Fruit fly (Drosophila melanogaster) whole organism, embryonic: ENCODE measurements around the gene Ltn1.

Experiments used
- Ada2b ChIP-seq: fragments of 200-800 bp; sonication (Bioruptor generic); IDR thresholded peaks from 2 replicates; pipeline ENCODE4 v1.3.6; 2022; ENCODE audit warnings: missing biosample characterization, missing genetic modification characterization
- Adf1 ChIP-seq: fragments of 200-800 bp; sonication (Bioruptor generic); IDR thresholded peaks from 2 replicates; pipeline ENCODE4 v1.3.6; 2022; ENCODE audit warnings: missing biosample characterization, missing genetic modification characterization
- Bdp1 ChIP-seq: fragments of 200-800 bp; sonication (Bioruptor generic); optimal IDR thresholded peaks from 3 replicates; lab custom pipeline; 2016; ENCODE audit warnings: missing biosample characterization, missing genetic modification characterization
- Bteb2 ChIP-seq: fragments of 200-800 bp; sonication (Bioruptor generic); optimal IDR thresholded peaks from 2 replicates; lab custom pipeline; 2016; ENCODE audit warnings: missing biosample characterization, missing genetic modification characterization
- CG10321 ChIP-seq: fragments of 200-800 bp; sonication (Bioruptor generic); IDR thresholded peaks from 2 replicates; pipeline ENCODE4 v1.3.6; 2022; ENCODE audit warnings: missing biosample characterization, missing genetic modification characterization
- CG10366 ChIP-seq: fragments of 200-800 bp; sonication (Bioruptor generic); IDR thresholded peaks from 2 replicates; pipeline ENCODE4 v1.3.6; 2022; ENCODE audit warnings: missing biosample characterization, missing genetic modification characterization
- CG11696 ChIP-seq: fragments of 200-800 bp; sonication (Bioruptor generic); IDR thresholded peaks from 2 replicates; pipeline ENCODE4 v1.3.6; 2022; ENCODE audit warnings: missing biosample characterization, missing genetic modification characterization
- CG12071 ChIP-seq: fragments of 200-800 bp; sonication (Bioruptor generic); optimal IDR thresholded peaks from 3 replicates; lab custom pipeline; 2018; ENCODE audit warnings: missing biosample characterization, mild to moderate bottlenecking, missing genetic modification characterization
- CG13775 ChIP-seq: fragments of 200-800 bp; sonication (Bioruptor generic); optimal IDR thresholded peaks from 3 replicates; lab custom pipeline; 2017; ENCODE audit warnings: missing biosample characterization, mild to moderate bottlenecking, missing genetic modification characterization
- CG14014 ChIP-seq: fragments of 200-800 bp; sonication (Bioruptor generic); IDR thresholded peaks from 2 replicates; pipeline ENCODE4 v1.3.6; 2022; ENCODE audit warnings: missing biosample characterization, missing genetic modification characterization
- CG16779 ChIP-seq: fragments of 200-800 bp; sonication (Bioruptor generic); IDR thresholded peaks from 2 replicates; pipeline ENCODE4 v1.3.6; 2022; ENCODE audit warnings: missing biosample characterization, missing genetic modification characterization
- CG17361 ChIP-seq: fragments of 200-800 bp; sonication (Bioruptor generic); IDR thresholded peaks from 3 replicates; pipeline ENCODE4 v1.3.6; 2022; ENCODE audit warnings: missing biosample characterization, missing genetic modification characterization
- CG17829 ChIP-seq: fragments of 200-800 bp; optimal IDR thresholded peaks from 2 replicates; lab custom pipeline; 2019; ENCODE audit warnings: missing biosample characterization, mild to moderate bottlenecking, missing genetic modification characterization, moderate library complexity
- CG2712 ChIP-seq: fragments of 200-800 bp; optimal IDR thresholded peaks from 3 replicates; lab custom pipeline; 2019; ENCODE audit warnings: missing biosample characterization, mild to moderate bottlenecking, missing genetic modification characterization, moderate library complexity
- CG31388 ChIP-seq: fragments of 200-800 bp; sonication (Bioruptor generic); optimal IDR thresholded peaks from 2 replicates; lab custom pipeline; 2016; ENCODE audit warnings: missing biosample characterization, missing genetic modification characterization
- CG3163 ChIP-seq: fragments of 200-800 bp; sonication (Bioruptor generic); optimal IDR thresholded peaks from 3 replicates; lab custom pipeline; 2016; ENCODE audit warnings: missing biosample characterization, missing genetic modification characterization
- CG34224 ChIP-seq: fragments of 200-800 bp; sonication (Bioruptor generic); IDR thresholded peaks from 3 replicates; pipeline ENCODE4 v1.3.6; 2022; ENCODE audit warnings: missing biosample characterization, missing genetic modification characterization; ENCODE audit not compliant: partially characterized antibody
- CG3838 ChIP-seq: fragments of 200-800 bp; sonication (Bioruptor generic); optimal IDR thresholded peaks from 3 replicates; lab custom pipeline; 2016; ENCODE audit warnings: missing biosample characterization, missing genetic modification characterization
- CG5953 ChIP-seq: fragments of 200-800 bp; sonication (Bioruptor generic); IDR thresholded peaks from 2 replicates; pipeline ENCODE4 v1.3.6; 2022; ENCODE audit warnings: missing biosample characterization, missing genetic modification characterization
- CG6683 ChIP-seq: fragments of 200-800 bp; sonication (Bioruptor generic); optimal IDR thresholded peaks from 2 replicates; lab custom pipeline; 2017; ENCODE audit warnings: missing biosample characterization, mild to moderate bottlenecking, missing genetic modification characterization, missing genetic modification reagents
- CG8281 ChIP-seq: fragments of 200-800 bp; sonication (Bioruptor generic); optimal IDR thresholded peaks from 2 replicates; lab custom pipeline; 2018; ENCODE audit warnings: missing biosample characterization, mild to moderate bottlenecking, missing genetic modification characterization, moderate library complexity
- CG8765 ChIP-seq: fragments of 200-800 bp; sonication (Bioruptor generic); IDR thresholded peaks from 2 replicates; pipeline ENCODE4 v1.3.6; 2022; ENCODE audit warnings: missing biosample characterization, missing genetic modification characterization
- CG9215 ChIP-seq: fragments of 200-800 bp; sonication (Bioruptor generic); IDR thresholded peaks from 2 replicates; pipeline ENCODE4 v1.3.6; 2022; ENCODE audit warnings: missing biosample characterization, missing genetic modification characterization
- CG9797 ChIP-seq: fragments of 200-800 bp; sonication (Bioruptor generic); optimal IDR thresholded peaks from 3 replicates; lab custom pipeline; 2018; ENCODE audit warnings: missing biosample characterization, mild to moderate bottlenecking, missing genetic modification characterization
- Dek ChIP-seq: fragments of 200-800 bp; sonication (Bioruptor generic); optimal IDR thresholded peaks from 3 replicates; lab custom pipeline; 2019; ENCODE audit warnings: missing biosample characterization, mild to moderate bottlenecking, missing genetic modification characterization, moderate library complexity
- Dll ChIP-seq: fragments of 200-800 bp; sonication (Bioruptor generic); IDR thresholded peaks from 4 replicates; pipeline ENCODE4 v1.3.6; 2022; ENCODE audit warnings: missing biosample characterization, missing genetic modification characterization; ENCODE audit not compliant: partially characterized antibody
- Dp ChIP-seq: fragments of 200-800 bp; sonication (Bioruptor generic); optimal IDR thresholded peaks from 2 replicates; lab custom pipeline; 2018; ENCODE audit warnings: missing biosample characterization, mild to moderate bottlenecking, missing genetic modification characterization, moderate library complexity
- Fer1 ChIP-seq: fragments of 200-800 bp; sonication (Bioruptor generic); optimal IDR thresholded peaks from 2 replicates; lab custom pipeline; 2017; ENCODE audit warnings: missing biosample characterization, mild to moderate bottlenecking, missing genetic modification characterization
- HLH4C ChIP-seq: fragments of 200-800 bp; sonication (Bioruptor generic); IDR thresholded peaks from 3 replicates; pipeline ENCODE4 v1.3.6; 2022; ENCODE audit warnings: missing biosample characterization, missing genetic modification characterization; ENCODE audit not compliant: partially characterized antibody
- MESR4 ChIP-seq: fragments of 200-800 bp; sonication (Bioruptor generic); optimal IDR thresholded peaks from 2 replicates; lab custom pipeline; 2018; ENCODE audit warnings: missing biosample characterization, mild to moderate bottlenecking, missing genetic modification characterization, moderate library complexity
- Mes4 ChIP-seq: fragments of 200-800 bp; sonication (Bioruptor generic); optimal IDR thresholded peaks from 2 replicates; lab custom pipeline; 2016; ENCODE audit warnings: missing biosample characterization, missing genetic modification characterization
- Rfx ChIP-seq: fragments of 200-800 bp; sonication (Bioruptor generic); IDR thresholded peaks from 2 replicates; pipeline ENCODE4 v1.3.6; 2022; ENCODE audit warnings: missing biosample characterization, missing genetic modification characterization
- Ssrp ChIP-seq: fragments of 200-800 bp; sonication (Bioruptor generic); optimal IDR thresholded peaks from 2 replicates; lab custom pipeline; 2018; ENCODE audit warnings: missing biosample characterization, mild to moderate bottlenecking, missing genetic modification characterization, moderate library complexity
- YL-1 ChIP-seq: fragments of 200-800 bp; sonication (Bioruptor generic); optimal IDR thresholded peaks from 3 replicates; lab custom pipeline; 2017; ENCODE audit warnings: missing biosample characterization, mild to moderate bottlenecking, missing genetic modification characterization
- crc ChIP-seq: fragments of 200-800 bp; sonication (Bioruptor generic); optimal IDR thresholded peaks from 2 replicates; lab custom pipeline; 2016; ENCODE audit warnings: missing biosample characterization, missing genetic modification characterization
- da ChIP-seq: fragments of 200-800 bp; sonication (Bioruptor generic); optimal IDR thresholded peaks from 2 replicates; lab custom pipeline; 2016; ENCODE audit warnings: missing biosample characterization, missing genetic modification characterization
- emc ChIP-seq: fragments of 200-800 bp; sonication (Bioruptor generic); optimal IDR thresholded peaks from 2 replicates; lab custom pipeline; 2016; ENCODE audit warnings: missing biosample characterization, missing genetic modification characterization
- en ChIP-seq: fragments of 200-800 bp; sonication (Bioruptor generic); optimal IDR thresholded peaks from 2 replicates; lab custom pipeline; 2016; ENCODE audit warnings: missing biosample characterization, missing genetic modification characterization
- exex ChIP-seq: fragments of 200-800 bp; sonication (Bioruptor generic); optimal IDR thresholded peaks from 4 replicates; lab custom pipeline; 2018; ENCODE audit warnings: missing biosample characterization, mild to moderate bottlenecking, missing genetic modification characterization, moderate library complexity
- ftz-f1 ChIP-seq: fragments of 200-800 bp; sonication (Bioruptor generic); optimal IDR thresholded peaks from 2 replicates; lab custom pipeline; 2016; ENCODE audit warnings: missing biosample characterization, missing genetic modification characterization
- hb ChIP-seq: fragments of 200-800 bp; sonication (Bioruptor generic); IDR thresholded peaks from 3 replicates; pipeline ENCODE4 v1.3.6; 2022; ENCODE audit warnings: missing biosample characterization, missing genetic modification characterization; ENCODE audit not compliant: partially characterized antibody
- her ChIP-seq: fragments of 200-800 bp; sonication (Bioruptor generic); optimal IDR thresholded peaks from 2 replicates; lab custom pipeline; 2016; ENCODE audit warnings: missing biosample characterization, missing genetic modification characterization
- jigr1 ChIP-seq: fragments of 200-800 bp; sonication (Bioruptor generic); IDR thresholded peaks from 3 replicates; pipeline ENCODE4 v1.3.6; 2022; ENCODE audit warnings: missing biosample characterization, missing genetic modification characterization
- mld ChIP-seq: fragments of 200-800 bp; sonication (Bioruptor generic); IDR thresholded peaks from 3 replicates; pipeline ENCODE4 v1.3.6; 2022; ENCODE audit warnings: missing biosample characterization, missing genetic modification characterization; ENCODE audit not compliant: partially characterized antibody
- nau ChIP-seq: fragments of 200-800 bp; sonication (Bioruptor generic); optimal IDR thresholded peaks from 3 replicates; lab custom pipeline; 2017; ENCODE audit warnings: missing biosample characterization, mild to moderate bottlenecking, missing genetic modification characterization, missing genetic modification reagents
- sisA ChIP-seq: fragments of 200-800 bp; sonication (Bioruptor generic); IDR thresholded peaks from 2 replicates; pipeline ENCODE4 v1.3.6; 2022; ENCODE audit warnings: missing biosample characterization, missing genetic modification characterization
- so ChIP-seq: fragments of 200-800 bp; sonication (Bioruptor generic); IDR thresholded peaks from 3 replicates; pipeline ENCODE4 v1.3.6; 2022; ENCODE audit warnings: missing biosample characterization, missing genetic modification characterization
- ssp ChIP-seq: fragments of 200-800 bp; sonication (Bioruptor generic); IDR thresholded peaks from 2 replicates; pipeline ENCODE4 v1.3.6; 2022; ENCODE audit warnings: missing biosample characterization, missing genetic modification characterization
- vfl ChIP-seq: fragments of 200-800 bp; sonication (Bioruptor generic); optimal IDR thresholded peaks from 2 replicates; lab custom pipeline; 2016; ENCODE audit warnings: missing biosample characterization, missing genetic modification characterization
- wek ChIP-seq: fragments of 200-800 bp; sonication (Bioruptor generic); optimal IDR thresholded peaks from 3 replicates; lab custom pipeline; 2018; ENCODE audit warnings: missing biosample characterization, mild to moderate bottlenecking, missing genetic modification characterization, moderate library complexity

The Ltn1 gene

dm6 chr3L:19598369-19599148 lies 46.5 kb upstream of the Ltn1 start, which contains the start of the genes ash1 and Taf6:
ash1 (minus strand) TSS chr3L:19598755.
Taf6 (plus strand) TSS chr3L:19599088.
- TF ChIP-seq vfl (no peak), Dek (no peak), crc (GFP tag; lab: Kevin White, UChicago) (no peak), CG10321 (no peak), Fer1 (GFP tag; lab: Kevin White, UChicago) (no peak), Ada2b (GFP tag; lab: Robert Waterston, UW) (no peak), Dll (GFP tag; lab: Robert Waterston, UW) (peak; percentile 76), CG9797 (GFP tag; lab: Kevin White, UChicago) (peak; percentile 91), YL-1 (GFP tag; lab: Kevin White, UChicago) (peak; percentile 84), CG17829 (tag; lab: Kevin White, UChicago) (peak; percentile 54), mld (no peak), hb (peak; percentile 72), CG3163 (GFP tag; lab: Kevin White, UChicago) (no peak), Ssrp (tag; lab: Kevin White, UChicago) (no peak), HLH4C (GFP tag; lab: Robert Waterston, UW) (peak; percentile 56), Mes4 (GFP tag; lab: Kevin White, UChicago) (no peak), Bdp1 (GFP tag; lab: Kevin White, UChicago) (no peak), CG9215 (no peak), ftz-f1 (GFP tag; lab: Kevin White, UChicago) (no peak), jigr1 (GFP tag; lab: Robert Waterston, UW) (no peak), CG3838 (GFP tag; lab: Kevin White, UChicago) (no peak), Adf1 (no peak), CG11696 (GFP tag; lab: Robert Waterston, UW) (no peak), CG8281 (tag; lab: Kevin White, UChicago) (no peak), Dp (GFP tag; lab: Kevin White, UChicago) (peak; percentile 18), exex (tag; lab: Kevin White, UChicago) (no peak), so (GFP tag; lab: Robert Waterston, UW) (no peak), Rfx (GFP tag; lab: Robert Waterston, UW) (peak; percentile 35; the same call in 1 of the 2 replicates), CG14014 (GFP tag; lab: Robert Waterston, UW) (no peak), da (GFP tag; lab: Kevin White, UChicago) (no peak), ssp (GFP tag; lab: Robert Waterston, UW) (no peak), CG17361 (GFP tag; lab: Robert Waterston, UW) (no peak), CG5953 (GFP tag; lab: Robert Waterston, UW) (no peak), CG2712 (tag; lab: Kevin White, UChicago) (peak; percentile 27), sisA (no peak), CG13775 (GFP tag; lab: Kevin White, UChicago) (no peak), CG12071 (no peak), en (GFP tag; lab: Kevin White, UChicago) (no peak), CG6683 (GFP tag; lab: Kevin White, UChicago) (no peak), emc (GFP tag; lab: Kevin White, UChicago) (no peak), nau (no peak), Bteb2 (GFP tag; lab: Kevin White, UChicago) (no peak), her (GFP tag; lab: Kevin White, UChicago) (no peak), CG16779 (GFP tag; lab: Robert Waterston, UW) (no peak), CG10366 (GFP tag; lab: Robert Waterston, UW) (no peak), wek (GFP tag; lab: Kevin White, UChicago) (no peak), CG34224 (GFP tag; lab: Robert Waterston, UW) (0 out of 3 replicates have a peak, but pooled peaks have one; percentile 39), CG8765 (GFP tag; lab: Robert Waterston, UW) (no peak), MESR4 (GFP tag; lab: Kevin White, UChicago) (peak; percentile 69), CG31388 (GFP tag; lab: Kevin White, UChicago) (no peak)
